Fruit fly (Drosophila melanogaster) whole organism: ENCODE measurements around the gene Gapvd1.
A peak's percentile ranks its signal among the peaks of the same experiment; 100 is the strongest.

Experiments
- CG8478 ChIP-seq: fragments of >200 bp; optimal IDR thresholded peaks from 2 replicates; lab custom pipeline; 2018; ENCODE audit warnings: inconsistent platforms
- Dll ChIP-seq: fragments of >200 bp; optimal IDR thresholded peaks from 2 replicates; lab custom pipeline; 2017
- EcR ChIP-seq, 2 experiments: fragments of >200 bp; optimal IDR thresholded peaks; 2 replicates each; lab custom pipeline; 2017; ENCODE audit warnings: missing biosample characterization in 2 of 2, missing genetic modification characterization in 2 of 2, missing genetic modification reagents in 2 of 2
- pan ChIP-seq: fragments of >200 bp; optimal IDR thresholded peaks from 2 replicates; lab custom pipeline; 2017
- psq ChIP-seq: fragments of >200 bp; optimal IDR thresholded peaks from 2 replicates; lab custom pipeline; 2017
- usp ChIP-seq: fragments of >200 bp; optimal IDR thresholded peaks from 2 replicates; lab custom pipeline; 2017; ENCODE audit warnings: missing biosample characterization, missing genetic modification characterization, mixed read lengths

Gapvd1 gene

DNA sequence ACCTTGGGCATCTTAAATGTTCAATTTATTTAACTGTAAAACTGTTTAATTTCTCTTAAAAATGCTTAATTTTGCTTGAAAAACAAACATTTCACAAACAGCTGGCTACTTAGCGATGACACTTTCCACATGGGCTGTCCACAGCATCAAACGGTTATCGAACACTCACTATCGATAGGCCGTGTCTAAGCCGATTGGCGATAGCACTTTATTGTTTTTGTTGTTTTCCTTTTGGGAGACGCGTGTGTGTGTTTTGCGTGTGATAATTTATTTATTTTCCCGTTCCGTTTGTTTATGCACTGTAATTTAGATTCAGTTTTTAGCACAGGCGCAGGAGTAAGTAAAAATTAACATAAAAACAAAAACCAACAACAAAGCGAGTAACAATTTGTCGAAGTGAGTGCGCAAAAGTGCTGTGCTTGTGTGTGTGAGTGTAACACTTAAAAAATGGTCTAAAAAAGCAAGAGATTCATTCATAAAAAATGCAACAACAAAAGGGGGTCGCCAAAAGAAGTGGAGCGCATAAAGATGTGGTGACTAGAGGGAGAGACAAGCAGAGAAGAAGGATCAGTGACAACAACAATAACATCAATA, at the start of gene Gapvd1:
Gene Gapvd1, plus strand, starts transcription at position 211 of the 594 bp plus-strand sequence.
- TF ChIP-seq psq (lab: Kevin White, UChicago) (no peak), CG8478 (lab: Kevin White, UChicago) (peak; percentile 41)

DNA sequence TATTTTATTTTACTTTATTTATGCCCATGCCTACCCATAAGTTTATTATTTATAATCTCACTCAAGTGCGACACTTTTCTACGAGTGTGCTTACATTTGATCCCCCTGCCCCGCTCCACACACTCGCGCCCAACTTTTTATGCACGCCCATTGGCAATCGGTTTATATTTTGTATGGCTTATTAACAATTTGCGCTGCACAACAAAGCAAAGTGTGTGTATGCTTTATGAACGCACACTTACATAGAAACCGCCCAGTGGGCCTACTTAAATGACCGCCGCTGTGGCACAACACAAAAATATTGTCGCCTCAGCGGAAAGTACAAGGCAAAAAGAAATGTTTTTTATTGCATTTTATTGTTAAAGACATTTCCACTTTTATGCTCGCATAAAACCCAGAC, 41.6 kb upstream of the Gapvd1 start:
- TF ChIP-seq usp (GFP tag; lab: Kevin White, UChicago) (no peak), pan (no peak), EcR (GFP tag; optimal IDR thresholded peaks at IDR 0.05; lab: Kevin White, UChicago) (no peak), Dll (lab: Kevin White, UChicago) (no peak), CG8478 (lab: Kevin White, UChicago) (no peak)

DNA sequence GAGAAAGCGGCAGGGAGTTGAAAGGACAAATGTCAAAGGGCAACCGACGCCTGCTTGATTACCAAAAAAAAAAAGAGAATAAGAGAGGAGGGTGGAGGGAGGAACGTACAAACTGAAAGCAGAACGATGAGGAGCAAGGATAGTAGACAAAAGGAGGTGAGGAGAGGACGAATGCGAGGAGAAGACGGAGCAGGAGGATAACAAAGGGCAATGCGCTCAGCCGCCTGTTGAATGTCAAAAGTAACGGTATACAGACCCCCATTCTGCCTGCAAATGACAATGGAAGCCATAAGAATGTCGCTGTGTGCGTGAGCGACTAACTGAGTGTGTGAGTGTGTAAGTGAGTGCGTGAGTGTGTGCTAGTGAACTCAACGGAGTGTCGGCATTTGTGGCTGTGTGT, 40.2 kb upstream of the Gapvd1 start:
- TF ChIP-seq pan (no peak), Dll (lab: Kevin White, UChicago) (no peak), usp (GFP tag; lab: Kevin White, UChicago) (no peak), EcR (GFP tag; optimal IDR thresholded peaks at IDR 0.05; lab: Kevin White, UChicago) (no peak), psq (lab: Kevin White, UChicago) (no peak)

DNA sequence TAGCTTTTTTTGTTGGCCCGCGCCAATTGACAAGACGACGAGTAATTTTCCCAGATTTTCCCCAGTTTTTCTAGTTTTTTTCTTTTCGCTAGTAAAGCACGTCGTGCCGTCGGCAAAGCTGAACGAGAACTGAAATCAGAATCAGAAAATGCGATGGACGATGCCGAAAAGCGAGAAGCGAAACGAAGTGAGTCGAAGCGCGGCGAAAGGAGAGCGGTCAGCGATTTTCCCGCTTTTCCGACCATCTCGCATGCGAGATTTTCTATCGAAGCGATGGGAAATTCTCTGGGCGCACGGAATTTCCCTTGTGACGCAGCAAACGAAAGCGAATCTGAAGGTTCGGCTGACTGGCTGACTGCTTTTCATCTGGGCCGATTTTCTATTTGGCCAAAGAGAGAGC, 31.6 kb upstream of the Gapvd1 start:
- TF ChIP-seq psq (lab: Kevin White, UChicago) (no peak), CG8478 (lab: Kevin White, UChicago) (no peak), EcR (GFP tag; optimal IDR thresholded peaks at IDR 0.05; lab: Kevin White, UChicago) (no peak), Dll (lab: Kevin White, UChicago) (no peak), pan (no peak), usp (GFP tag; lab: Kevin White, UChicago) (no peak)

DNA sequence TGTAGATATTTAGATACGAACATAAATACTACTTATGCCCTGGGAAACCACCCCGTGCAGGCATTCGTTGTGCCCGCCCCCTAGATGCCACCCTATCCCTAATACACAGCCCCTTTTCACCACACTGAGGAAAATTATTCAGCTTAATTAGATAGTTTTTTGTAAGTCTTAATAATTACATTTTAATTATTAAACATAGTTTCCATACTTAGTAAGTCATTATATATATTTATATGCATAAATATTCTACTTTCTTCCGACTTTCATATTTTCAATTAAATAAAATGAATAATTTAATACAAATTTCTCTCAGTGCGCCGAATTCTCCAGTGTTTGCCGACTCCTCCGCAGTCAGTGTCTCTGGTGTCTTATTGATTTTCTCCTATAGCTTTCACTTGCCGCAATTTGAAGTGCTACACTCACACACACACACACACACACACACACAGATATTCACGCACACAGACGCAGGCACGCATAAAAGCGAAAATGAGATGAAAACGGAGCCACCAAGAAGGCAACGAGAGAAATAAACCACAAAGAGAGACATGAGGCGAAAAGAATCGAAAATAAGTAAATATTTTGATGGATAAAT, 29.7 kb upstream of the Gapvd1 start:
- TF ChIP-seq EcR (GFP tag; optimal IDR thresholded peaks at IDR 0.05; lab: Kevin White, UChicago), result no peak
- TF ChIP-seq Dll (lab: Kevin White, UChicago), result no peak

DNA sequence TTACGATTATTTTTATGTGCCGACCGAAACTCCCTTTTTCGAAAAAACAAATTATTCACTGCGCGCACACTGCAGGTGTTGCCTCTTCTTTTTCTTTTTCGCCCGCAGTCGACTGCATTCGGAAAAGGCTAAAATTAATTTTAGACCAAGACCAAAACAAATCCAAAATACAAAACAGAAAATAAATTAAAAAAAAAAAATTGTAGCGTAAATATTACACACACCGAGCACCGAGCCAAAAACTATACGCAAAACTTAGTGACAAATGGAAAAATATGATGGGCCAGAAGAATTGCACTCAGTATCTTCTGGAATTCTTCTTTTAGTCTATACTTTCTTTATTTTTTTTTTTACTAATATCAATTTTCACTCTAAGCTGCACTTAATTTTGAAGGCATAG, 22.5 kb upstream of the Gapvd1 start, which contains the start of gene CG44422:
Gene CG44422, minus strand, starts transcription at position 101 of the 400 bp plus-strand sequence.
- no peak for TF ChIP-seq usp (GFP tag; lab: Kevin White, UChicago)
- TF ChIP-seq Dll (lab: Kevin White, UChicago), result no peak
- TF ChIP-seq CG8478 (lab: Kevin White, UChicago), result no peak
- no peak for TF ChIP-seq pan
- no peak for TF ChIP-seq psq (lab: Kevin White, UChicago)
- no peak for TF ChIP-seq EcR (GFP tag; optimal IDR thresholded peaks at IDR 0.05; lab: Kevin White, UChicago)

DNA sequence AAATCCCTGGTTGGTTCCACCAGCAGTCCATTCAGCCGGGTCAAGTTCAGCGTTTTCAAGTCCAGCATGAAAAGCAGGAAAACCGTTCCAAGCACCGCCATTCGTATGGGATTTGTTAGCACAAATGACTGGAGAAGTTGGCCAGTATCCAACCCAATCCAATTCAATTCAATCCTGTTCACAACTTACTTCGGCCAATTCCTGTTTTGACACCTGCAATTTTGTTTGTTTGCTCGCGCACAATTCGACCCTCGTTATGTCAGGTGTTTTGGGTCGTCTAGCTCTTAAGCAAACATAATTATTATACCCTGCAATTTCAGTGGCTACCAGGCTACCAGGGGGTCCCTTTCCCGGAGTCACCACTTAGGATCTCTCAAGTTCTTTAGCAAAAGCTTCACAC, 14.1 kb upstream of the Gapvd1 start, which contains the start of gene Ir10a:
Gene Ir10a, minus strand, starts transcription at position 101 of the 400 bp plus-strand sequence.
- TF ChIP-seq EcR (GFP tag; optimal IDR thresholded peaks at IDR 0.05; lab: Kevin White, UChicago) (no peak), psq (lab: Kevin White, UChicago) (no peak), pan (no peak), usp (GFP tag; lab: Kevin White, UChicago) (no peak), CG8478 (lab: Kevin White, UChicago) (no peak), Dll (lab: Kevin White, UChicago) (no peak)

DNA sequence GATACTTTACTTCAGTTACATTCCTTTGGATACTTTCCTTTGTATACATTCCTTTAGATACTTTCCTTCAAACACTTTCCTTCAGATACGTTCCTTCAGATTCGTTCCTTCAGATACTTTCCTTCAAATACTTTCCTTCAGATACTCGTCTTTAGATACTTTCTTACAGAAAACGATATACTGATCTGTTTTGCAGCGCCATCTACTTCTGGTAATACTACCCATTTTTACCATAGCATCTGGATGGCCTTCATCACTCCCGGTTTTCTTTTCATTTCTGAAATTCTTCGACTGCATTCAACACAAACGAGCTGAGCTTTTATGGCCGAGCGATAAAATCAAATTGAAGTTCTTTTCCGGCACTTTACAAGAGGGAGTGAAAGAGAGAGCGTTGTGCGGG, 5.3 kb upstream of the Gapvd1 start:
- TF ChIP-seq CG8478 (lab: Kevin White, UChicago) (no peak), Dll (lab: Kevin White, UChicago) (no peak), psq (lab: Kevin White, UChicago) (no peak)

DNA sequence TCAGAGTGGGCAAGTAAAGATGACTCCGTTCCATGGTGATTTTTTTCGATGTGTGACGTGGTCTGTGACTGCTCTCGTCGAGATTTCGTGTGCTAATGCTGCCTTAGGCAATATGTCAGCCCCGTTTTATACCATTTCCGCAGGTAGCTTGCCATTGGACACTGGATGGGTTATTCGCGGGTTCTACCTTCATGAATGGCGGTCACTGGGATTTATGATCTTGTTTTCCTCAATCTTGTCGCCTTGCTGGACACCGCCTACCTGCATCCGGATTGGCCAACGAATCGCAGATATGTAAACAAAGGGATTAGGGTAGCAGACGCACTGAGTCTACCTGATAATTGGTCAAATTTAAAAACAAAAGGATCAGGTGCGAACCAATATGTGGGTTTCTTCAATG, 2.9 kb upstream of the Gapvd1 start, which contains the start of gene sisA:
Gene sisA, minus strand, starts transcription at position 101 of the 400 bp plus-strand sequence.
- TF ChIP-seq EcR (GFP tag; optimal IDR thresholded peaks at IDR 0.05; lab: Kevin White, UChicago) (no peak), pan (no peak), psq (lab: Kevin White, UChicago) (no peak), usp (GFP tag; lab: Kevin White, UChicago) (no peak)

DNA sequence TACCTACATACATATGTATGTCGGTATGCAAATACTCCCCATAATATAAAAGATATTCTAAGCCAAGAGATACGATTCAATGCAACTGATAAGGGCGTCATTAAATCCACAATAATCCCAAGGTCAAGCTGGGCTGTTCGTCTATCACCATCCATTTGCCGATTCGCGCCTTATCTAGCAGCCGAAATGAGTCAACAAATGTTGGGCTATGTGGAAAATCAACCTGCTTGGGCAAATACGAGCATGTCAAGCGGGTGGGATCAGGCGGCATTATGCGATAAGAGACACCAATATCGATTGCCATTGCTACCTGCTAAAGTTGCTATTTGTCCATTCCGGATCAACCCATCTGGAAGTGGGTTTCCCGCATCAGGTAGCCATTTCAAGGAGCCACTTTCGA, 2.5 kb upstream of the Gapvd1 start:
- TF ChIP-seq psq (lab: Kevin White, UChicago), result no peak
- no peak for TF ChIP-seq EcR (GFP tag; optimal IDR thresholded peaks at IDR 0.05; lab: Kevin White, UChicago)
- no peak for TF ChIP-seq usp (GFP tag; lab: Kevin White, UChicago)
- no peak for TF ChIP-seq CG8478 (lab: Kevin White, UChicago)
- no peak for TF ChIP-seq pan
- TF ChIP-seq Dll (lab: Kevin White, UChicago), result no peak

DNA sequence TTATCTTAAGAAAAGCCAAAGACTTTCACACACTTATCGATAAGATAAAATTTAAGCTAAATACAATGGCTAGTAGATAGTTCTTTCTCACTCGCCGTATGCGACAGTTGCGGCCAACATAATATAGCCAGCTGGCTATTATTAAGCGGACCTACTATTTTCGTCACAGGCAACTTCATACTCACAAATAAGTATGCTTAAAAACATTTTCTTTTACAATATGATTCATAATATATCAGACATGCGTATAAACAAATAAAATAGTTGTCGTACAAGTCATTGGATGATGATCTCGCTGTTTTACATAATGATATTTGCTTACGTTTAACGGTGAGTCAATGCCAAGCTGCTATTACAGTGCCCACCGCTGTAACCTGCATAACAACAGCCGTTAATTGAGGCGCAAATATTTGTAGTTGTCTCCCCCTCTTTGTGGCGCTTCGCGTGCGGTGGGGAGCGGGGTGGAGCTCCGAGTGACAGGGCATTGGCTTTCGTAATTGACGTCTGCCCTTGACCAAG, 1.1 kb downstream of the Gapvd1 start:
- no peak for TF ChIP-seq pan
- TF ChIP-seq usp (GFP tag; lab: Kevin White, UChicago), result no peak
- TF ChIP-seq Dll (lab: Kevin White, UChicago), result peak; percentile 11
- TF ChIP-seq psq (lab: Kevin White, UChicago), result no peak

DNA sequence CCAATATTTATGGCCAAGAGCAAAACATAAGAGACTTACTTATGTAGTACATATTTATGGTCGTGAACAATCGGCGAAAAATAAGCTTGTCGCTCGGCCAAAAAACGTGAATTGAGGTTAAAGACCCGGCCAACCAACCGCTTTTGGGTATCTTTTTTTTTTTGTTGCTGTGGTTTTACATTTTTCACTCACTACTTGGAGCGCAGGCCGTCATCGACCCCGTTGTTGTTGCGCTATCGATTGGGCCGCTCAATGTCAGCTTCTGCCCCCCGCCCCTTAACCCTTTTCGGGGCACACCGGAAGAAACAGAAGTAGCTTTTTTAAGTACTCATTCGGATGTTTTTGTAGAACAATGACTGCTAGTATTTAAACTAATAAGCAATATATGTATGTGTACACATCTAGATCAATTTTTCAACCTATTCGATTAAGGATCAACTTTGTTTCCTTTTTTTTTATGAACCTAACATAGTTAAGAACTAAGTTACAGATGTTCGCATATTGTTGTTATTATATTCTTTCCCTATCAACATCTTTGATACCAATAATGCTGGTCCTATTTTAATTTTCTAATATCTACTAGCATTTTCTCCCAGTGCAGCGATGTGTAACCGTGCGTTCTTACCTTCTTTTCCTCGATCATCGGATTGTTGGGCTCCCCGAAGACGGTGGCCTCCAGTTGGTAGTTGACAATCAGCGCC, 13.0 kb downstream of the Gapvd1 start:
- TF ChIP-seq EcR (GFP tag; optimal IDR thresholded peaks at IDR 0.05; lab: Kevin White, UChicago), result no peak
- no peak for TF ChIP-seq Dll (lab: Kevin White, UChicago)
- no peak for TF ChIP-seq CG8478 (lab: Kevin White, UChicago)
- no peak for TF ChIP-seq pan
- TF ChIP-seq usp (GFP tag; lab: Kevin White, UChicago), result no peak
- no peak for TF ChIP-seq psq (lab: Kevin White, UChicago)
